Worm (Caenorhabditis elegans) whole organism, midembryonic: ENCODE results near the gene F10E9.4.

Experiments used
- T22C8.4 ChIP-seq: fragments of 200-800 bp; sonication (Bioruptor generic); IDR thresholded peaks from 2 replicates; pipeline ENCODE4 v1.3.6; 2022; ENCODE audit warnings: missing genetic modification characterization, missing compliant biosample characterization
- cog-1 ChIP-seq: sonication (generic microtip); optimal IDR thresholded peaks from 2 replicates; lab custom pipeline; 2016; ENCODE audit warnings: missing genetic modification characterization, missing compliant biosample characterization
- flt-1 ChIP-seq: fragments of 200-800 bp; sonication (Bioruptor generic); IDR thresholded peaks from 2 replicates; pipeline ENCODE4 v1.3.6; 2022; ENCODE audit warnings: missing genetic modification characterization, missing compliant biosample characterization
- klf-2 ChIP-seq: fragments of 200-800 bp; sonication (Bioruptor generic); conservative IDR thresholded peaks from 2 replicates; pipeline ENCODE4 v1.3.6; 2022; ENCODE audit warnings: missing genetic modification reagents, missing genetic modification characterization, missing compliant biosample characterization
- med-1 ChIP-seq: sonication (generic microtip); optimal IDR thresholded peaks from 2 replicates; lab custom pipeline; 2017; ENCODE audit warnings: missing genetic modification characterization, mild to moderate bottlenecking, missing compliant biosample characterization, antibody characterized with exemption, missing genetic modification reagents; ENCODE audit not compliant: insufficient read depth
- ref-1 ChIP-seq: fragments of 200-800 bp; sonication (Bioruptor generic); conservative IDR thresholded peaks from 2 replicates; pipeline ENCODE4 v1.3.6; 2022; ENCODE audit warnings: missing genetic modification reagents, missing genetic modification characterization, missing compliant biosample characterization
- tab-1 ChIP-seq: fragments of 200-800 bp; sonication (Bioruptor generic); IDR thresholded peaks from 2 replicates; pipeline ENCODE4 v1.3.6; 2022; ENCODE audit warnings: missing genetic modification characterization, missing compliant biosample characterization
- ztf-23 ChIP-seq: fragments of 200-800 bp; sonication (Bioruptor generic); IDR thresholded peaks from 2 replicates; pipeline ENCODE4 v1.3.6; 2022; ENCODE audit warnings: missing genetic modification reagents, missing genetic modification characterization, missing compliant biosample characterization
- ztf-29 ChIP-seq: fragments of 200-800 bp; sonication (Bioruptor generic); IDR thresholded peaks from 2 replicates; pipeline ENCODE4 v1.3.6; 2022; ENCODE audit warnings: missing genetic modification reagents, missing genetic modification characterization, missing compliant biosample characterization

The F10E9.4 gene

ce11 chrIII:8281310-8281709, 27.0 kb upstream of the F10E9.4 start:
- TF ChIP-seq ref-1 (GFP tag; lab: Robert Waterston, UW) = no peak
- no peak for TF ChIP-seq med-1
- no peak for TF ChIP-seq flt-1
- TF ChIP-seq ztf-29 (GFP tag; lab: Robert Waterston, UW) = no peak
- TF ChIP-seq T22C8.4 (GFP tag; lab: Robert Waterston, UW) = no peak
- TF ChIP-seq ztf-23 (GFP tag; lab: Robert Waterston, UW) = no peak
- TF ChIP-seq cog-1 (tag; lab: Kevin White, UChicago) = no peak
- TF ChIP-seq klf-2 (GFP tag; lab: Robert Waterston, UW) = no peak
- TF ChIP-seq tab-1 (GFP tag; lab: Robert Waterston, UW) = no peak

- TF ChIP-seq T22C8.4 (GFP tag; lab: Robert Waterston, UW) (no peak), ref-1 (GFP tag; lab: Robert Waterston, UW) (no peak), med-1 (no peak), cog-1 (tag; lab: Kevin White, UChicago) (no peak), tab-1 (GFP tag; lab: Robert Waterston, UW) (no peak), ztf-29 (GFP tag; lab: Robert Waterston, UW) (no peak), ztf-23 (GFP tag; lab: Robert Waterston, UW) (no peak), flt-1 (no peak)
These were observed 24.8 kb upstream of the F10E9.4 start for ce11 chrIII:8283525-8283924.

DNA sequence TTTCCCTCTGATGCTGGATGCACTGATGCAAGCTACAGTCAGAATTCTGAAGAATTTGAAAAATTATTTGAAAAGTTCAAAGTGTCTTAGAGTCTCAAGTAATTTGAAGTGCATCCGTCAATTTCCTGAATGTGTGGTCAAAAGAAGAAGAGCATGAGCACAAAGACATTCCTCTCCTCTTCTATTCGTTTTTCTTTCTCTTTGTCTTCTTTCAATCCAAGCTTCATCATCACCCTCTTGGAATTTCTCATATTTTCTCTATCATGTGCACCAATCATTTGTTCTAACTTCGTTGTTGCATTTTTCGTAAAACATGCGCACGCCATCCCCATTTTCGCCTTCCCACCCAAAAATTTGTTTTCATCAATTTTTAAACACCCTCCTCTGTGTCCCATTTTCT, 22.3 kb upstream of the F10E9.4 start:
- TF ChIP-seq tab-1 (GFP tag; lab: Robert Waterston, UW) (no peak), ztf-29 (GFP tag; lab: Robert Waterston, UW) (no peak), T22C8.4 (GFP tag; lab: Robert Waterston, UW) (no peak), ztf-23 (GFP tag; lab: Robert Waterston, UW) (no peak), cog-1 (tag; lab: Kevin White, UChicago) (no peak), ref-1 (GFP tag; lab: Robert Waterston, UW) (no peak), flt-1 (no peak)

- TF ChIP-seq ztf-29 (GFP tag; lab: Robert Waterston, UW) (no peak), klf-2 (GFP tag; lab: Robert Waterston, UW) (no peak), T22C8.4 (GFP tag; lab: Robert Waterston, UW) (no peak), tab-1 (GFP tag; lab: Robert Waterston, UW) (no peak), med-1 (no peak), ref-1 (GFP tag; lab: Robert Waterston, UW) (no peak), cog-1 (tag; lab: Kevin White, UChicago) (no peak), ztf-23 (GFP tag; lab: Robert Waterston, UW) (no peak), flt-1 (no peak)
These were observed 21.5 kb upstream of the F10E9.4 start for ce11 chrIII:8286824-8287223.

- TF ChIP-seq flt-1 (peak; percentile 52; the same call in 1 of the 2 replicates), klf-2 (GFP tag; lab: Robert Waterston, UW) (no peak), ztf-23 (GFP tag; lab: Robert Waterston, UW) (0 out of 2 replicates have a peak, but pooled peaks have one; percentile 16), cog-1 (tag; lab: Kevin White, UChicago) (no peak), T22C8.4 (GFP tag; lab: Robert Waterston, UW) (no peak)
These were observed 20.8 kb upstream of the F10E9.4 start for ce11 chrIII:8287519-8287918.

- no peak for TF ChIP-seq flt-1
- no peak for TF ChIP-seq med-1
- no peak for TF ChIP-seq ref-1 (GFP tag; lab: Robert Waterston, UW)
- no peak for TF ChIP-seq klf-2 (GFP tag; lab: Robert Waterston, UW)
- TF ChIP-seq cog-1 (tag; lab: Kevin White, UChicago) = no peak
- no peak for TF ChIP-seq T22C8.4 (GFP tag; lab: Robert Waterston, UW)
These were observed 19.2 kb upstream of the F10E9.4 start for ce11 chrIII:8289181-8289580.

ce11 chrIII:8291268-8292032, 16.9 kb upstream of the F10E9.4 start:
- no peak for TF ChIP-seq flt-1
- TF ChIP-seq T22C8.4 (GFP tag; lab: Robert Waterston, UW) = no peak
- TF ChIP-seq klf-2 (GFP tag; lab: Robert Waterston, UW) = no peak
- TF ChIP-seq ref-1 (GFP tag; lab: Robert Waterston, UW) = no peak
- TF ChIP-seq med-1 = no peak
- no peak for TF ChIP-seq tab-1 (GFP tag; lab: Robert Waterston, UW)

ce11 chrIII:8293260-8293659, 15.1 kb upstream of the F10E9.4 start:
- TF ChIP-seq med-1 (no peak), cog-1 (tag; lab: Kevin White, UChicago) (no peak), T22C8.4 (GFP tag; lab: Robert Waterston, UW) (no peak), klf-2 (GFP tag; lab: Robert Waterston, UW) (no peak), flt-1 (no peak), ztf-29 (GFP tag; lab: Robert Waterston, UW) (no peak), ref-1 (GFP tag; lab: Robert Waterston, UW) (no peak), tab-1 (GFP tag; lab: Robert Waterston, UW) (no peak), ztf-23 (GFP tag; lab: Robert Waterston, UW) (no peak)

ce11 chrIII:8298216-8298920, 10.0 kb upstream of the F10E9.4 start:
- TF ChIP-seq tab-1 (GFP tag; lab: Robert Waterston, UW) (no peak), ztf-23 (GFP tag; lab: Robert Waterston, UW) (no peak), cog-1 (tag; lab: Kevin White, UChicago) (no peak), ref-1 (GFP tag; lab: Robert Waterston, UW) (no peak), klf-2 (GFP tag; lab: Robert Waterston, UW) (no peak), ztf-29 (GFP tag; lab: Robert Waterston, UW) (no peak), flt-1 (no peak), T22C8.4 (GFP tag; lab: Robert Waterston, UW) (no peak), med-1 (no peak)
